Fruit fly (Drosophila melanogaster) whole organism, adult: ENCODE results near the gene SrpRalpha.

ENCODE experiments used
- CG7045 ChIP-seq: fragments of 200-800 bp; sonication (Bioruptor generic); optimal IDR thresholded peaks from 2 replicates; lab custom pipeline; 2017; ENCODE audit warnings: missing biosample characterization, mild to moderate bottlenecking, missing genetic modification characterization
- Clk ChIP-seq: fragments of 200-800 bp; sonication (Bioruptor generic); optimal IDR thresholded peaks from 2 replicates; lab custom pipeline; 2017; ENCODE audit warnings: missing biosample characterization, missing genetic modification characterization
- kay ChIP-seq: fragments of 200-800 bp; sonication (Bioruptor generic); peaks from one replicate; lab custom pipeline; 2016; ENCODE audit warnings: missing biosample characterization, missing genetic modification characterization, borderline replicate concordance

- TF ChIP-seq kay (no peak), CG7045 (GFP tag; lab: Kevin White, UChicago) (no peak), Clk (no peak)
These were observed 7.1 kb upstream of the SrpRalpha start for dm6 chrX:11135840-11136586.
